Worm (Caenorhabditis elegans) whole organism, L1 larva: ENCODE measurements around the gene srv-22.

Experiments
- C04F5.9 ChIP-seq: sonication (generic microtip); optimal IDR thresholded peaks from 2 replicates; lab custom pipeline; 2016; ENCODE audit warnings: missing genetic modification characterization, missing compliant biosample characterization
- aly-2 ChIP-seq: fragments of 150-350 bp; optimal IDR thresholded peaks from 2 replicates; lab custom pipeline; 2014; ENCODE audit warnings: missing biosample characterization, missing genetic modification characterization
- ceh-63 ChIP-seq: fragments of 200-800 bp; sonication (Bioruptor generic); optimal IDR thresholded peaks from 2 replicates; lab custom pipeline; 2018; ENCODE audit warnings: mild to moderate bottlenecking, missing genetic modification characterization, missing compliant biosample characterization
- ets-5 ChIP-seq: fragments of 200-800 bp; sonication (Bioruptor generic); IDR thresholded peaks from 2 replicates; pipeline ENCODE4 v1.3.6; 2022; ENCODE audit warnings: missing genetic modification characterization, missing compliant biosample characterization
- fos-1 ChIP-seq: fragments of 150-350 bp; optimal IDR thresholded peaks from 2 replicates; lab custom pipeline; 2014; ENCODE audit warnings: missing biosample characterization, missing genetic modification characterization
- irx-1 ChIP-seq: sonication (generic microtip); optimal IDR thresholded peaks from 2 replicates; lab custom pipeline; 2016; ENCODE audit warnings: missing genetic modification characterization, missing compliant biosample characterization
- lsy-2 ChIP-seq, 2 experiments: fragments of 150-350 bp; optimal IDR thresholded peaks; 2 replicates each; lab custom pipeline; 2014; ENCODE audit warnings: missing biosample characterization in 2 of 2, missing genetic modification characterization in 2 of 2
- nhr-12 ChIP-seq: sonication (generic microtip); optimal IDR thresholded peaks from 2 replicates; lab custom pipeline; 2017; ENCODE audit warnings: missing biosample characterization, missing genetic modification characterization
- nhr-77 ChIP-seq: fragments of 150-350 bp; optimal IDR thresholded peaks from 2 replicates; lab custom pipeline; 2014; ENCODE audit warnings: missing biosample characterization, missing genetic modification characterization
- rnt-1 ChIP-seq: sonication (generic microtip); optimal IDR thresholded peaks from 2 replicates; lab custom pipeline; 2016; ENCODE audit warnings: mild to moderate bottlenecking, missing genetic modification characterization, moderate library complexity, missing compliant biosample characterization
- unc-130 ChIP-seq: fragments of 150-350 bp; optimal IDR thresholded peaks from 2 replicates; lab custom pipeline; 2017; ENCODE audit warnings: missing biosample characterization, missing genetic modification characterization, inconsistent platforms

DNA sequence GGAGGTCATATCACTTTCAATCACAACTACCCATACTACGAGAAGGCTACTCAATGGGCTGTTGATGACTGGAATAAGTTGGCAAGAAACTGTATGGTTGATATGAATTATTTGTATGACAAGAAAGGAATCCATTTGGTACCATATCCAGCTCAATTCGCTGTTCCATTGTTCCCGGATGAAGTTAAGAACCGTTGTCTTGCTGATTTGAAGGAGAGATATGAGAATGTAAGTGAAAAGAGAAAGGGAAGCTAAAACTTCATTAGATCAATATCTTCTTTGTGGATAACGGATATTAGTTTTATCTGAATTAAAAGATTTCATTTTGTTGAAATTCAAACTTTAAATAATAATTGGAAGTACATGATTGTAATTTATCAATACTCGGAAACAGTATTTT is 6.9 kb upstream of the srv-22 start:
- TF ChIP-seq nhr-12 (no peak), nhr-77 (tag; lab: Kevin White, UChicago) (no peak), aly-2 (no peak), unc-130 (tag; lab: Kevin White, UChicago) (no peak), C04F5.9 (no peak), rnt-1 (no peak), ets-5 (GFP tag; lab: Robert Waterston, UW) (no peak), lsy-2 (tag; optimal IDR thresholded peaks at IDR 0.05; lab: Kevin White, UChicago) (no peak), fos-1 (no peak), irx-1 (no peak), ceh-63 (no peak)
